Fruit fly (Drosophila melanogaster) whole organism, pupa: ENCODE measurements around the gene sesB.
A peak's percentile ranks its signal among the peaks of the same experiment; 100 is the strongest.

ENCODE experiments used
- CG10348 ChIP-seq: fragments of 200-800 bp; sonication (Bioruptor generic); IDR thresholded peaks from 2 replicates; pipeline ENCODE4 v1.3.6; 2022; ENCODE audit warnings: missing biosample characterization, missing genetic modification characterization
- CG12605 ChIP-seq: fragments of 200-800 bp; sonication (Bioruptor generic); IDR thresholded peaks from 2 replicates; pipeline ENCODE4 v1.3.6; 2022; ENCODE audit warnings: missing biosample characterization, missing genetic modification characterization
- CG13204 ChIP-seq: fragments of 200-800 bp; sonication (Bioruptor generic); optimal IDR thresholded peaks from 2 replicates; lab custom pipeline; 2018; ENCODE audit warnings: missing biosample characterization, mild to moderate bottlenecking, missing genetic modification characterization, moderate library complexity
- CG14655 ChIP-seq: fragments of 200-800 bp; sonication (Bioruptor generic); optimal IDR thresholded peaks from 3 replicates; lab custom pipeline; 2017; ENCODE audit warnings: mild to moderate bottlenecking, missing biosample characterization, missing genetic modification reagents, missing genetic modification characterization
- CG15710 ChIP-seq: fragments of 200-800 bp; sonication (Bioruptor generic); optimal IDR thresholded peaks from 2 replicates; lab custom pipeline; 2018; ENCODE audit warnings: missing biosample characterization, mild to moderate bottlenecking, missing genetic modification characterization, moderate library complexity
- CG17806 ChIP-seq: fragments of 200-800 bp; sonication (Bioruptor generic); optimal IDR thresholded peaks from 2 replicates; lab custom pipeline; 2018; ENCODE audit warnings: missing biosample characterization, mild to moderate bottlenecking, missing genetic modification characterization, moderate library complexity
- CG32121 ChIP-seq: fragments of 200-800 bp; sonication (Bioruptor generic); IDR thresholded peaks from 2 replicates; pipeline ENCODE4 v1.3.6; 2022; ENCODE audit warnings: missing biosample characterization, missing genetic modification characterization
- CG34367 ChIP-seq: fragments of 200-800 bp; sonication (Bioruptor generic); optimal IDR thresholded peaks from 2 replicates; lab custom pipeline; 2018; ENCODE audit warnings: missing biosample characterization, mild to moderate bottlenecking, missing genetic modification characterization
- CG4496 ChIP-seq: fragments of 200-800 bp; sonication (Bioruptor generic); IDR thresholded peaks from 3 replicates; pipeline ENCODE4 v1.3.6; 2022; ENCODE audit warnings: missing biosample characterization, missing genetic modification characterization
- CG8159 ChIP-seq: fragments of 200-800 bp; sonication (Bioruptor generic); optimal IDR thresholded peaks from 3 replicates; lab custom pipeline; 2018; ENCODE audit warnings: missing biosample characterization, mild to moderate bottlenecking, missing genetic modification characterization, moderate library complexity
- CG8301 ChIP-seq: fragments of 200-800 bp; sonication (Bioruptor generic); optimal IDR thresholded peaks from 2 replicates; lab custom pipeline; 2018; ENCODE audit warnings: missing biosample characterization, mild to moderate bottlenecking, missing genetic modification characterization
- CG9948 ChIP-seq: fragments of 200-800 bp; sonication (Bioruptor generic); optimal IDR thresholded peaks from 2 replicates; lab custom pipeline; 2018; ENCODE audit warnings: missing biosample characterization, mild to moderate bottlenecking, missing genetic modification characterization, moderate library complexity
- D1 ChIP-seq: fragments of 200-800 bp; sonication (Bioruptor generic); optimal IDR thresholded peaks from 2 replicates; lab custom pipeline; 2018; ENCODE audit warnings: missing biosample characterization, mild to moderate bottlenecking, missing genetic modification characterization, moderate library complexity
- EcR ChIP-seq: fragments of 200-800 bp; sonication (Bioruptor generic); optimal IDR thresholded peaks from 3 replicates; lab custom pipeline; 2019; ENCODE audit warnings: missing biosample characterization, missing genetic modification characterization, mild to moderate bottlenecking, moderate library complexity, missing genetic modification reagents
- Ets98B ChIP-seq: fragments of 200-800 bp; sonication (Bioruptor generic); IDR thresholded peaks from 2 replicates; pipeline ENCODE4 v1.3.6; 2022; ENCODE audit warnings: missing biosample characterization, missing genetic modification characterization
- Pif1A ChIP-seq: fragments of 200-800 bp; sonication (Bioruptor generic); optimal IDR thresholded peaks from 3 replicates; lab custom pipeline; 2016; ENCODE audit warnings: missing biosample characterization, missing genetic modification characterization
- Pif1B ChIP-seq: fragments of 200-800 bp; sonication (Bioruptor generic); optimal IDR thresholded peaks from 3 replicates; lab custom pipeline; 2016; ENCODE audit warnings: missing biosample characterization, missing genetic modification characterization
- Snoo ChIP-seq: fragments of 200-800 bp; sonication (Bioruptor generic); optimal IDR thresholded peaks from 3 replicates; lab custom pipeline; 2017; ENCODE audit warnings: missing biosample characterization, mild to moderate bottlenecking, missing genetic modification characterization, inconsistent platforms
- fd96Ca ChIP-seq: fragments of 200-800 bp; sonication (Bioruptor generic); IDR thresholded peaks from 3 replicates; pipeline ENCODE4 v1.3.6; 2022; ENCODE audit warnings: missing biosample characterization, missing genetic modification characterization
- gl ChIP-seq: fragments of 200-800 bp; sonication (Bioruptor generic); optimal IDR thresholded peaks from 2 replicates; lab custom pipeline; 2018; ENCODE audit warnings: missing biosample characterization, mild to moderate bottlenecking, missing genetic modification characterization
- rn ChIP-seq: fragments of 200-800 bp; sonication (Bioruptor generic); IDR thresholded peaks from 2 replicates; pipeline ENCODE4 v1.3.6; 2022; ENCODE audit warnings: missing biosample characterization, missing genetic modification characterization

The sesB gene

dm6 chrX:10743825-10744224, 42.9 kb downstream of the sesB start:
- TF ChIP-seq CG14655 (GFP tag; lab: Kevin White, UChicago) (peak; percentile 37), CG34367 (tag; lab: Kevin White, UChicago) (no peak), CG13204 (peak; percentile 51), CG32121 (peak; percentile 30; the same call in 1 of the 2 replicates)
- TF ChIP-seq, all 21 proteins: peak for 3

- TF ChIP-seq CG14655 (GFP tag; lab: Kevin White, UChicago), result peak; percentile 43
- 0 out of 3 replicates have a peak, but pooled peaks have one; percentile 44 for TF ChIP-seq fd96Ca (GFP tag; lab: Robert Waterston, UW)
- TF ChIP-seq CG4496 (GFP tag; lab: Robert Waterston, UW), result peak; percentile 67; the same call in 2 of the 3 replicates
- no peak for TF ChIP-seq EcR (GFP tag; lab: Kevin White, UChicago)
- peak; percentile 60 for TF ChIP-seq CG12605
- TF ChIP-seq CG9948 (tag; lab: Kevin White, UChicago), result no peak
- TF ChIP-seq CG8159 (tag; lab: Kevin White, UChicago), result peak; percentile 16
- TF ChIP-seq Ets98B (GFP tag; lab: Robert Waterston, UW), result peak; percentile 41
These were observed 44.2 kb downstream of the sesB start for dm6 chrX:10742578-10742976.

- peak; percentile 48 for TF ChIP-seq CG8159 (tag; lab: Kevin White, UChicago)
- TF ChIP-seq CG9948 (tag; lab: Kevin White, UChicago), result peak; percentile 26
- TF ChIP-seq CG13204, result peak; percentile 50
- no peak for TF ChIP-seq CG10348
- no peak for TF ChIP-seq Ets98B (GFP tag; lab: Robert Waterston, UW)
- TF ChIP-seq CG15710 (tag; lab: Kevin White, UChicago), result peak; percentile 53
- TF ChIP-seq CG8301 (tag; lab: Kevin White, UChicago), result peak; percentile 51
- peak; percentile 71 for TF ChIP-seq EcR (GFP tag; lab: Kevin White, UChicago)
- TF ChIP-seq Snoo (tag; lab: Kevin White, UChicago), result no peak
- TF ChIP-seq Pif1A, result peak; percentile 25
- TF ChIP-seq CG14655 (GFP tag; lab: Kevin White, UChicago), result peak; percentile 75
- peak; percentile 8 for TF ChIP-seq CG17806 (tag; lab: Kevin White, UChicago)
- no peak for TF ChIP-seq rn
- TF ChIP-seq gl (tag; lab: Kevin White, UChicago), result peak; percentile 61
- peak; percentile 41 for TF ChIP-seq CG34367 (tag; lab: Kevin White, UChicago)
- TF ChIP-seq D1 (tag; lab: Kevin White, UChicago), result no peak
- 0 out of 3 replicates have a peak, but pooled peaks have one; percentile 29 for TF ChIP-seq fd96Ca (GFP tag; lab: Robert Waterston, UW)
- peak; percentile 60; the same call in 1 of the 2 replicates for TF ChIP-seq CG12605
- peak; percentile 80 for TF ChIP-seq CG4496 (GFP tag; lab: Robert Waterston, UW)
- TF ChIP-seq CG32121, result peak; percentile 26; the same call in 1 of the 2 replicates
- peak; percentile 11 for TF ChIP-seq Pif1B (GFP tag; lab: Kevin White, UChicago)
These were observed 44.8 kb downstream of the sesB start for dm6 chrX:10741754-10742577.

- TF ChIP-seq CG8159 (tag; lab: Kevin White, UChicago), result peak; percentile 37
- TF ChIP-seq CG17806 (tag; lab: Kevin White, UChicago), result peak; percentile 15
- no peak for TF ChIP-seq D1 (tag; lab: Kevin White, UChicago)
- TF ChIP-seq CG12605, result 0 out of 2 replicates have a peak, but pooled peaks have one; percentile 14
- TF ChIP-seq CG9948 (tag; lab: Kevin White, UChicago), result peak; percentile 26
- TF ChIP-seq fd96Ca (GFP tag; lab: Robert Waterston, UW), result no peak
- TF ChIP-seq CG14655 (GFP tag; lab: Kevin White, UChicago), result peak; percentile 28
These were observed 45.7 kb downstream of the sesB start for dm6 chrX:10740953-10741500.

dm6 chrX:10739614-10740436, 46.9 kb downstream of the sesB start:
- TF ChIP-seq Ets98B (GFP tag; lab: Robert Waterston, UW) (no peak), CG13204 (no peak), Snoo (tag; lab: Kevin White, UChicago) (no peak), fd96Ca (GFP tag; lab: Robert Waterston, UW) (no peak), CG4496 (GFP tag; lab: Robert Waterston, UW) (no peak), Pif1B (GFP tag; lab: Kevin White, UChicago) (no peak), CG34367 (tag; lab: Kevin White, UChicago) (no peak), CG14655 (GFP tag; lab: Kevin White, UChicago) (no peak), CG8159 (tag; lab: Kevin White, UChicago) (no peak), CG15710 (tag; lab: Kevin White, UChicago) (no peak), CG12605 (no peak), CG17806 (tag; lab: Kevin White, UChicago) (no peak), rn (no peak)
